Fruit fly (Drosophila melanogaster) whole organism, embryonic: Measurements from ENCODE around the gene CG7320.

Experiments
- CG10979 ChIP-seq: fragments of 200-800 bp; sonication (Bioruptor generic); optimal IDR thresholded peaks from 2 replicates; lab custom pipeline; 2018; ENCODE audit warnings: missing biosample characterization, mild to moderate bottlenecking, missing genetic modification characterization, moderate library complexity
- CG11398 ChIP-seq: fragments of 200-800 bp; sonication (Bioruptor generic); optimal IDR thresholded peaks from 2 replicates; lab custom pipeline; 2016; ENCODE audit warnings: missing biosample characterization, missing genetic modification characterization
- CG11695 ChIP-seq: fragments of 200-800 bp; sonication (Bioruptor generic); IDR thresholded peaks from 3 replicates; pipeline ENCODE4 v1.3.6; 2022; ENCODE audit warnings: missing biosample characterization, missing genetic modification characterization
- CG11723 ChIP-seq: fragments of 200-800 bp; sonication (Bioruptor generic); optimal IDR thresholded peaks from 2 replicates; lab custom pipeline; 2017; ENCODE audit warnings: missing biosample characterization, mild to moderate bottlenecking, missing genetic modification characterization
- CG1233 ChIP-seq: fragments of 200-800 bp; sonication (Bioruptor generic); optimal IDR thresholded peaks from 4 replicates; lab custom pipeline; 2018; ENCODE audit warnings: missing biosample characterization, mild to moderate bottlenecking, missing genetic modification characterization
- CG14441 ChIP-seq: fragments of 200-800 bp; sonication (Bioruptor generic); IDR thresholded peaks from 2 replicates; pipeline ENCODE4 v1.3.6; 2022; ENCODE audit warnings: missing biosample characterization, missing genetic modification characterization
- CG15073 ChIP-seq: fragments of 200-800 bp; sonication (Bioruptor generic); optimal IDR thresholded peaks from 2 replicates; lab custom pipeline; 2016; ENCODE audit warnings: missing biosample characterization, missing genetic modification characterization
- CG1529 ChIP-seq: fragments of 200-800 bp; sonication (Bioruptor generic); optimal IDR thresholded peaks from 3 replicates; lab custom pipeline; 2018; ENCODE audit warnings: missing biosample characterization, missing genetic modification characterization
- CG16815 ChIP-seq: fragments of 200-800 bp; sonication (Bioruptor generic); optimal IDR thresholded peaks from 3 replicates; lab custom pipeline; 2017; ENCODE audit warnings: missing biosample characterization, mild to moderate bottlenecking, missing genetic modification characterization
- CG2202 ChIP-seq: fragments of 200-800 bp; sonication (Bioruptor generic); optimal IDR thresholded peaks from 2 replicates; lab custom pipeline; 2018; ENCODE audit warnings: missing biosample characterization, mild to moderate bottlenecking, missing genetic modification characterization
- CG3726 ChIP-seq: fragments of 200-800 bp; sonication (Bioruptor generic); IDR thresholded peaks from 3 replicates; pipeline ENCODE4, ENCODE4 v1.3.6; 2022; ENCODE audit warnings: missing biosample characterization, missing genetic modification characterization
- CG3995 ChIP-seq: fragments of 200-800 bp; sonication (Bioruptor generic); optimal IDR thresholded peaks from 3 replicates; lab custom pipeline; 2016; ENCODE audit warnings: missing biosample characterization, missing genetic modification characterization
- CG9609 ChIP-seq: fragments of 200-800 bp; sonication (Bioruptor generic); optimal IDR thresholded peaks from 3 replicates; lab custom pipeline; 2016; ENCODE audit warnings: missing biosample characterization, missing genetic modification characterization
- D ChIP-seq, 2 experiments: fragments of 200-800 bp in 1 of 2; fragments of >200 bp in 1 of 2; sonication (Bioruptor generic) in 1 of 2; optimal IDR thresholded peaks; 2 replicates in 1 of 2; 3 replicates in 1 of 2; lab custom pipeline; 2017; ENCODE audit warnings: mild to moderate bottlenecking in 1 of 2, missing biosample characterization in 1 of 2, missing genetic modification characterization in 1 of 2, missing genetic modification reagents in 1 of 2
- Dad ChIP-seq: fragments of 200-800 bp; sonication (Bioruptor generic); optimal IDR thresholded peaks from 3 replicates; lab custom pipeline; 2016; ENCODE audit warnings: missing biosample characterization, missing genetic modification characterization
- Dip3 ChIP-seq: fragments of 200-800 bp; sonication (Bioruptor generic); optimal IDR thresholded peaks from 3 replicates; lab custom pipeline; 2016; ENCODE audit warnings: missing biosample characterization, missing genetic modification characterization
- Drgx ChIP-seq: fragments of 200-800 bp; sonication (Bioruptor generic); IDR thresholded peaks from 2 replicates; pipeline ENCODE4 v1.3.6; 2022; ENCODE audit warnings: missing biosample characterization, missing genetic modification characterization
- Fer3 ChIP-seq: fragments of 200-800 bp; sonication (Bioruptor generic); optimal IDR thresholded peaks from 2 replicates; lab custom pipeline; 2018; ENCODE audit warnings: missing biosample characterization, mild to moderate bottlenecking, missing genetic modification characterization, moderate library complexity
- Hmr ChIP-seq: fragments of 200-800 bp; sonication (Bioruptor generic); optimal IDR thresholded peaks from 3 replicates; lab custom pipeline; 2017; ENCODE audit warnings: mild to moderate bottlenecking, missing biosample characterization, missing genetic modification reagents, missing genetic modification characterization
- Hr3 ChIP-seq: fragments of 200-800 bp; sonication (Bioruptor generic); optimal IDR thresholded peaks from 3 replicates; lab custom pipeline; 2016; ENCODE audit warnings: missing biosample characterization, missing genetic modification characterization
- Hr51 ChIP-seq, 2 experiments: fragments of 200-800 bp; sonication (Bioruptor generic); optimal IDR thresholded peaks; 2 replicates in 1 of 2; 3 replicates in 1 of 2; lab custom pipeline; 2016 to 2018; ENCODE audit warnings: missing biosample characterization in 2 of 2, missing genetic modification characterization in 2 of 2, mild to moderate bottlenecking in 1 of 2, moderate library complexity in 1 of 2
- Nf-YA ChIP-seq: fragments of 200-800 bp; sonication (Bioruptor generic); IDR thresholded peaks from 2 replicates; pipeline ENCODE4 v1.3.6; 2022; ENCODE audit warnings: missing biosample characterization, missing genetic modification characterization
- Oli ChIP-seq: fragments of 200-800 bp; sonication (Bioruptor generic); optimal IDR thresholded peaks from 2 replicates; lab custom pipeline; 2018; ENCODE audit warnings: missing biosample characterization, mild to moderate bottlenecking, missing genetic modification characterization, moderate library complexity
- Taf1 ChIP-seq: fragments of 200-800 bp; sonication (Bioruptor generic); IDR thresholded peaks from 2 replicates; pipeline ENCODE4 v1.3.6; 2022; ENCODE audit warnings: missing biosample characterization, missing genetic modification characterization
- Trl ChIP-seq, 3 experiments: fragments of >200 bp in 2 of 3; fragments of 200-800 bp in 1 of 3; sonication (Bioruptor generic) in 1 of 3; optimal IDR thresholded peaks; 2 replicates in 1 of 3; 3 replicates in 2 of 3; lab custom pipeline; 2016 to 2017; ENCODE audit warnings: missing biosample characterization in 1 of 3, missing genetic modification characterization in 1 of 3
- Usf ChIP-seq: fragments of 200-800 bp; sonication (Bioruptor generic); optimal IDR thresholded peaks from 2 replicates; lab custom pipeline; 2017; ENCODE audit warnings: missing genotype, missing biosample characterization, missing genetic modification characterization
- Vsx1 ChIP-seq: fragments of 200-800 bp; sonication (Bioruptor generic); optimal IDR thresholded peaks from 2 replicates; lab custom pipeline; 2017; ENCODE audit warnings: missing biosample characterization, mild to moderate bottlenecking, missing genetic modification characterization, missing genetic modification reagents
- bbx ChIP-seq: fragments of 200-800 bp; sonication (Bioruptor generic); IDR thresholded peaks from 2 replicates; pipeline ENCODE4 v1.3.6; 2022; ENCODE audit warnings: missing biosample characterization, missing genetic modification characterization; ENCODE audit not compliant: partially characterized antibody
- ci ChIP-seq: fragments of 200-800 bp; sonication (Bioruptor generic); IDR thresholded peaks from 3 replicates; pipeline ENCODE4 v1.3.6; 2022; ENCODE audit warnings: missing biosample characterization, missing genetic modification characterization
- croc ChIP-seq: fragments of 200-800 bp; sonication (Bioruptor generic); conservative IDR thresholded peaks from 3 replicates; pipeline ENCODE4 v1.3.6; 2022; ENCODE audit warnings: missing biosample characterization, missing genetic modification characterization
- cwo ChIP-seq: fragments of 200-800 bp; sonication (Bioruptor generic); optimal IDR thresholded peaks from 3 replicates; lab custom pipeline; 2017; ENCODE audit warnings: missing biosample characterization, missing genetic modification characterization, mild to moderate bottlenecking, moderate library complexity, missing genetic modification reagents
- dan ChIP-seq: fragments of 200-800 bp; sonication (Bioruptor generic); IDR thresholded peaks from 2 replicates; pipeline ENCODE4 v1.3.6; 2022; ENCODE audit warnings: missing biosample characterization, missing genetic modification characterization
- dm ChIP-seq: fragments of 200-800 bp; sonication (Bioruptor generic); optimal IDR thresholded peaks from 3 replicates; lab custom pipeline; 2016; ENCODE audit warnings: missing biosample characterization, missing genetic modification characterization
- emc ChIP-seq: fragments of 200-800 bp; sonication (Bioruptor generic); optimal IDR thresholded peaks from 2 replicates; lab custom pipeline; 2016; ENCODE audit warnings: missing biosample characterization, missing genetic modification characterization
- ems ChIP-seq: fragments of 200-800 bp; sonication (Bioruptor generic); optimal IDR thresholded peaks from 3 replicates; lab custom pipeline; 2016; ENCODE audit warnings: missing biosample characterization, missing genetic modification characterization
- fd64A ChIP-seq: fragments of 200-800 bp; sonication (Bioruptor generic); optimal IDR thresholded peaks from 3 replicates; lab custom pipeline; 2018; ENCODE audit warnings: missing biosample characterization, mild to moderate bottlenecking, missing genetic modification characterization
- gcm2 ChIP-seq: fragments of 200-800 bp; sonication (Bioruptor generic); optimal IDR thresholded peaks from 2 replicates; lab custom pipeline; 2016; ENCODE audit warnings: missing biosample characterization, missing genetic modification characterization
- hbn ChIP-seq: fragments of 200-800 bp; sonication (Bioruptor generic); IDR thresholded peaks from 2 replicates; pipeline ENCODE4 v1.3.6; 2022; ENCODE audit warnings: missing biosample characterization, missing genetic modification characterization; ENCODE audit not compliant: partially characterized antibody
- hkb ChIP-seq, 2 experiments: fragments of 200-800 bp in 1 of 2; fragments of >200 bp in 1 of 2; sonication (Bioruptor generic) in 1 of 2; IDR thresholded peaks in 1 of 2; optimal IDR thresholded peaks in 1 of 2; 2 replicates each; pipeline versions ENCODE4 v1.3.6 to Lab custom; 2017 to 2022; ENCODE audit warnings: missing biosample characterization in 1 of 2, missing genetic modification characterization in 1 of 2
- insv ChIP-seq, 2 experiments: fragments of 200-800 bp; sonication (Bioruptor generic); optimal IDR thresholded peaks; 3 replicates each; lab custom pipeline; 2016 to 2018; ENCODE audit warnings: missing biosample characterization in 2 of 2, missing genetic modification characterization in 2 of 2
- jigr1 ChIP-seq: fragments of 200-800 bp; sonication (Bioruptor generic); IDR thresholded peaks from 3 replicates; pipeline ENCODE4 v1.3.6; 2022; ENCODE audit warnings: missing biosample characterization, missing genetic modification characterization
- lov ChIP-seq, 2 experiments: fragments of 200-800 bp in 1 of 2; fragments of >200 bp in 1 of 2; sonication (Bioruptor generic) in 1 of 2; IDR thresholded peaks in 1 of 2; optimal IDR thresholded peaks in 1 of 2; 2 replicates in 1 of 2; 3 replicates in 1 of 2; pipeline versions ENCODE4 v1.3.6 to Lab custom; 2017 to 2022; ENCODE audit warnings: missing biosample characterization in 1 of 2, missing genetic modification characterization in 1 of 2
- odd ChIP-seq: fragments of 200-800 bp; sonication (Bioruptor generic); optimal IDR thresholded peaks from 2 replicates; lab custom pipeline; 2017; ENCODE audit warnings: missing biosample characterization, mild to moderate bottlenecking, missing genetic modification characterization
- otp ChIP-seq: fragments of 200-800 bp; sonication (Bioruptor generic); IDR thresholded peaks from 3 replicates; pipeline ENCODE4, ENCODE4 v1.3.6; 2022; ENCODE audit warnings: missing biosample characterization, missing genetic modification characterization
- pfk ChIP-seq: fragments of 200-800 bp; sonication (Bioruptor generic); optimal IDR thresholded peaks from 2 replicates; lab custom pipeline; 2018; ENCODE audit warnings: missing biosample characterization, mild to moderate bottlenecking, missing genetic modification characterization, moderate library complexity
- stwl ChIP-seq: fragments of 200-800 bp; sonication (Bioruptor generic); optimal IDR thresholded peaks from 3 replicates; lab custom pipeline; 2018; ENCODE audit warnings: missing biosample characterization, mild to moderate bottlenecking, missing genetic modification characterization, moderate library complexity
- tin ChIP-seq: fragments of 200-800 bp; sonication (Bioruptor generic); optimal IDR thresholded peaks from 3 replicates; lab custom pipeline; 2016; ENCODE audit warnings: missing biosample characterization, missing genetic modification characterization
- vnd ChIP-seq: fragments of 200-800 bp; sonication (Bioruptor generic); IDR thresholded peaks from 3 replicates; pipeline ENCODE4 v1.3.6; 2022; ENCODE audit warnings: missing biosample characterization, missing genetic modification characterization; ENCODE audit not compliant: partially characterized antibody
- wor ChIP-seq: fragments of 200-800 bp; sonication (Bioruptor generic); IDR thresholded peaks from 2 replicates; pipeline ENCODE4 v1.3.6; 2022; ENCODE audit warnings: missing biosample characterization, missing genetic modification characterization

Gene CG7320

DNA sequence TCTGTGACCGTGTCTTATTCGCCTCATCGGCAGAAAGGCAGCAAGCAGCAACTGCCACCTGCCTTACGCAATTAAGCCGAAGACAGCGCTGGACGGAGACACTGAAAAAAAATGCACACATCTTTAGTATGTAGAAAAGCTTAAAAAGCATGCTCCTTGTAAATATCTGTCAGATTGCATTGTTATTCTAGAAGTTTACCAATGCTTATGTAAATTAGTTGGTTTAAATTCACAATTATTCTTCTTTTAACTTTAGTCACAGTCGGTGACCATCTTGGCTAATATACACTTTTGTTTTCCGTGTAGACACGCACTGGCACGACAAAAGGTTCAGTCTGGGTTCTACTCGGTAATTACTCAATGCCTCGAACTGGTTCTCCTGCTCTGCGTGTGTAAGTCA, 14.4 kb downstream of the CG7320 start (continued):
- TF ChIP-seq CG11695 (GFP tag; lab: Robert Waterston, UW) (no peak), CG9609 (GFP tag; lab: Kevin White, UChicago) (no peak), fd64A (GFP tag; lab: Kevin White, UChicago) (no peak), CG10979 (tag; lab: Kevin White, UChicago) (peak; percentile 81), Drgx (peak; percentile 18; the same call in 1 of the 2 replicates), CG1529 (peak; percentile 33), Trl (optimal IDR thresholded peaks at IDR 0.05; lab: Kevin White, UChicago) (no peak), Trl (GFP tag; optimal IDR thresholded peaks at IDR 0.05; lab: Kevin White, UChicago) (peak; percentile 23), CG11398 (GFP tag; lab: Kevin White, UChicago) (peak; percentile 9), odd (GFP tag; lab: Kevin White, UChicago) (no peak), insv (GFP tag; optimal IDR thresholded peaks at IDR 0.05; lab: Kevin White, UChicago) (no peak), CG2202 (peak; percentile 70), Oli (peak; percentile 20), cwo (GFP tag; lab: Kevin White, UChicago) (no peak), CG15073 (GFP tag; lab: Kevin White, UChicago) (no peak), CG11723 (no peak), pfk (GFP tag; lab: Kevin White, UChicago) (no peak), ems (peak; percentile 23), croc (GFP tag; lab: Robert Waterston, UW) (peak; percentile 37; the same call in 1 of the 3 replicates), lov (optimal IDR thresholded peaks at IDR 0.05; lab: Kevin White, UChicago) (no peak), lov (GFP tag; IDR thresholded peaks at IDR 0.05; lab: Robert Waterston, UW) (0 out of 3 replicates have a peak, but pooled peaks have one; percentile 8), ci (0 out of 3 replicates have a peak, but pooled peaks have one; percentile 49), Hr51 (GFP tag; optimal IDR thresholded peaks at IDR 0.05; lab: Kevin White, UChicago) (no peak), CG14441 (GFP tag; lab: Robert Waterston, UW) (0 out of 2 replicates have a peak, but pooled peaks have one; percentile 16), CG3995 (GFP tag; lab: Kevin White, UChicago) (no peak), Fer3 (tag; lab: Kevin White, UChicago) (peak; percentile 34), Hmr (GFP tag; lab: Kevin White, UChicago) (no peak), tin (peak; percentile 60), hkb (optimal IDR thresholded peaks at IDR 0.05; lab: Kevin White, UChicago) (no peak), hkb (GFP tag; IDR thresholded peaks at IDR 0.05; lab: Robert Waterston, UW) (no peak), Dad (no peak), bbx (GFP tag; lab: Robert Waterston, UW) (no peak), Taf1 (GFP tag; lab: Robert Waterston, UW) (no peak), CG16815 (GFP tag; lab: Kevin White, UChicago) (peak; percentile 8), wor (GFP tag; lab: Robert Waterston, UW) (no peak), D (optimal IDR thresholded peaks at IDR 0.05; lab: Kevin White, UChicago) (no peak), D (GFP tag; optimal IDR thresholded peaks at IDR 0.05; lab: Kevin White, UChicago) (peak; percentile 58), Usf (GFP tag; lab: Kevin White, UChicago) (peak; percentile 5), gcm2 (no peak), dan (no peak), Nf-YA (GFP tag; lab: Robert Waterston, UW) (no peak), vnd (GFP tag; lab: Robert Waterston, UW) (no peak), CG1233 (GFP tag; lab: Kevin White, UChicago) (no peak), Vsx1 (GFP tag; lab: Kevin White, UChicago) (peak; percentile 27), otp (GFP tag; lab: Robert Waterston, UW) (0 out of 3 replicates have a peak, but pooled peaks have one; percentile 57), jigr1 (no peak), Dip3 (no peak), hbn (GFP tag; lab: Robert Waterston, UW) (no peak), Hr3 (GFP tag; lab: Kevin White, UChicago) (peak; percentile 43), emc (GFP tag; lab: Kevin White, UChicago) (no peak), dm (no peak), CG3726 (no peak), stwl (tag; lab: Kevin White, UChicago) (peak; percentile 0)
